Fruit fly (Drosophila melanogaster) Kc167 (cell line): Measurements from ENCODE around the gene Sec5.

Experiments
- Myc ChIP-seq: fragments of >200 bp; optimal IDR thresholded peaks from 2 replicates; lab custom pipeline; 2017; ENCODE audit warnings: missing external identifiers
- Sin3A ChIP-seq: fragments of >200 bp; optimal IDR thresholded peaks from 2 replicates; lab custom pipeline; 2018; ENCODE audit warnings: missing external identifiers
- h ChIP-seq: fragments of >200 bp; optimal IDR thresholded peaks from 3 replicates; lab custom pipeline; 2018; ENCODE audit warnings: missing external identifiers
- psq ChIP-seq: fragments of >200 bp; optimal IDR thresholded peaks from 2 replicates; lab custom pipeline; 2017; ENCODE audit warnings: missing external identifiers

- TF ChIP-seq psq (lab: Kevin White, UChicago) (no peak), Myc (lab: Kevin White, UChicago) (no peak), h (lab: Kevin White, UChicago) (no peak), Sin3A (lab: Kevin White, UChicago) (no peak)
Observed at dm6 chr2L:3416527-3417304, 40.4 kb upstream of the Sec5 start, which contains the start of gene CG31952.
